Worm (Caenorhabditis elegans) whole organism, mixed stage, embryonic: Measurements from ENCODE around the gene Y38F2AL.12.

Experiments used
- nhr-12 ChIP-seq: fragments of 150-350 bp; optimal IDR thresholded peaks from 2 replicates; lab custom pipeline; 2014; ENCODE audit warnings: missing biosample characterization, missing genetic modification characterization
- sptf-1 ChIP-seq: sonication (generic microtip); optimal IDR thresholded peaks from 2 replicates; lab custom pipeline; 2017; ENCODE audit warnings: mild to moderate bottlenecking, missing genetic modification characterization, moderate library complexity, missing compliant biosample characterization
- tbx-8 ChIP-seq: fragments of 200-800 bp; sonication (Bioruptor generic); optimal IDR thresholded peaks from 2 replicates; lab custom pipeline; 2018; ENCODE audit warnings: mild to moderate bottlenecking, missing genetic modification characterization, moderate library complexity, missing compliant biosample characterization

DNA sequence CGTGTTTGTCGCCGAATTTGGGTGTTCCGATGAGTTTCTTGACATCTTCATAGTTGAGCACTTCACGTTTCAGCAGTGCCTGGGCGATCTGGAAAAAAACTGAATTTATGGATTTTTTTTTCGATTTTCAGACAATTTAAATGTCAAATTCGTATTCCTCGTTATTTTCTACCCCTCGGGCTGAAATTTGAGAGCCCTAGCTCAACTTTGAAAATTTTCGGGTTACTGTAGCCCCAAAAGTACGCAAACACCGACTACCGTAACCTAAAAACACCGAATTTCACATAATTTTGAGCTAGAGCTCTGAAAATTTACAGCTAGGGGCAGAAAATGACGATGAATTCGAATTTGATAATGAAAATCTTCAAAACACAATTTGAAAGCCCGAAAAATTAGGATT lies 17.6 kb downstream of the Y38F2AL.12 start:
- TF ChIP-seq nhr-12 (tag; lab: Kevin White, UChicago), result no peak
- no peak for TF ChIP-seq sptf-1 (tag; lab: Kevin White, UChicago)
- TF ChIP-seq tbx-8 (GFP tag; lab: Kevin White, UChicago), result no peak
